Fruit fly (Drosophila melanogaster) whole organism, pupa: Measurements from ENCODE around the gene CG34179.

ENCODE experiments used
- CG13204 ChIP-seq: fragments of 200-800 bp; sonication (Bioruptor generic); optimal IDR thresholded peaks from 2 replicates; lab custom pipeline; 2018; ENCODE audit warnings: missing biosample characterization, mild to moderate bottlenecking, missing genetic modification characterization, moderate library complexity
- CG14655 ChIP-seq: fragments of 200-800 bp; sonication (Bioruptor generic); optimal IDR thresholded peaks from 3 replicates; lab custom pipeline; 2017; ENCODE audit warnings: mild to moderate bottlenecking, missing biosample characterization, missing genetic modification reagents, missing genetic modification characterization
- CG17806 ChIP-seq: fragments of 200-800 bp; sonication (Bioruptor generic); optimal IDR thresholded peaks from 2 replicates; lab custom pipeline; 2018; ENCODE audit warnings: missing biosample characterization, mild to moderate bottlenecking, missing genetic modification characterization, moderate library complexity
- CG32121 ChIP-seq: fragments of 200-800 bp; sonication (Bioruptor generic); IDR thresholded peaks from 2 replicates; pipeline ENCODE4 v1.3.6; 2022; ENCODE audit warnings: missing biosample characterization, missing genetic modification characterization
- CG34367 ChIP-seq: fragments of 200-800 bp; sonication (Bioruptor generic); optimal IDR thresholded peaks from 2 replicates; lab custom pipeline; 2018; ENCODE audit warnings: missing biosample characterization, mild to moderate bottlenecking, missing genetic modification characterization
- CG8159 ChIP-seq: fragments of 200-800 bp; sonication (Bioruptor generic); optimal IDR thresholded peaks from 3 replicates; lab custom pipeline; 2018; ENCODE audit warnings: missing biosample characterization, mild to moderate bottlenecking, missing genetic modification characterization, moderate library complexity
- CG9948 ChIP-seq: fragments of 200-800 bp; sonication (Bioruptor generic); optimal IDR thresholded peaks from 2 replicates; lab custom pipeline; 2018; ENCODE audit warnings: missing biosample characterization, mild to moderate bottlenecking, missing genetic modification characterization, moderate library complexity
- gl ChIP-seq: fragments of 200-800 bp; sonication (Bioruptor generic); optimal IDR thresholded peaks from 2 replicates; lab custom pipeline; 2018; ENCODE audit warnings: missing biosample characterization, mild to moderate bottlenecking, missing genetic modification characterization
- rn ChIP-seq: fragments of 200-800 bp; sonication (Bioruptor generic); IDR thresholded peaks from 2 replicates; pipeline ENCODE4 v1.3.6; 2022; ENCODE audit warnings: missing biosample characterization, missing genetic modification characterization

DNA sequence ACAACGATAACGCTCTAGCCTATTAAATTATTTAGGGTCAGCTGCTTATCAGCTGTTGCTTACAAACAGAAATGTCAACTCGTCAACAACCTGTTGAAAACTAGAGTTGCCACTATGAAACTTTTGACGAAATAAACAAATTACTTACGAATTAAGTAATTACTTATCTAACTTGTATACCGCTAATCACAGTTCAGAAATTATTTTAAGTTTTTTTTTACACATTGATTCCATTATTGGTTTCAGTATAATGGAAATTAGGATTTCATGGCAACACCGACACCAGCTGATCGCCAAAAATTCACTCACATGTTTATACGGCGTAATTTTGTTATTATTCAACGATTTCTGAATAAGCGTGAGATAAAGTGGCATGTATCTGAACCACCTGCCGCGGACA is 10.7 kb downstream of the CG34179 start, which contains the start of the genes CG9117 and CG31643:
- TF ChIP-seq CG17806 (tag; lab: Kevin White, UChicago) (peak; percentile 39), CG8159 (tag; lab: Kevin White, UChicago) (no peak), rn (GFP tag; lab: Robert Waterston, UW) (no peak), CG14655 (GFP tag; lab: Kevin White, UChicago) (no peak), CG9948 (tag; lab: Kevin White, UChicago) (peak; percentile 24), CG34367 (tag; lab: Kevin White, UChicago) (no peak), CG32121 (GFP tag; lab: Robert Waterston, UW) (no peak), gl (no peak), CG13204 (no peak)
